Worm (Caenorhabditis elegans): ENCODE results near the gene sru-13.

The sru-13 gene

ce11 chrIV:12537694-12538093 lies 15.3 kb upstream of the sru-13 start:
- TF ChIP-seq F49E8.2 (tag; optimal IDR thresholded peaks at IDR 0.05; ENCODE audit: borderline replicate concordance) (no peak), dmd-9 (GFP tag; IDR thresholded peaks at IDR 0.05) (no peak), aha-1 (tag) (peak; percentile 67), unc-62 (GFP tag; optimal IDR thresholded peaks at IDR 0.05 in 1 of 2) (peak in 1 of 2 experiments; percentile 57), unc-62 (tag; optimal IDR thresholded peaks at IDR 0.05) (no peak)

ce11 chrIV:12536358-12536757 lies 13.9 kb upstream of the sru-13 start:
- TF ChIP-seq snpc-4 (tag; optimal IDR thresholded peaks at IDR 0.05) (no peak), F10B5.3 (tag; optimal IDR thresholded peaks at IDR 0.05) (no peak), lir-3 (tag; optimal IDR thresholded peaks at IDR 0.05) (no peak), zip-11 (GFP tag; IDR thresholded peaks at IDR 0.05) (no peak), vab-7 (GFP tag; IDR thresholded peaks at IDR 0.05) (no peak), R02D3.7 (tag; optimal IDR thresholded peaks at IDR 0.05) (no peak), ceh-32 (tag; optimal IDR thresholded peaks at IDR 0.05; ENCODE audit: poor library complexity) (no peak), spr-1 (tag; optimal IDR thresholded peaks at IDR 0.05) (no peak), nhr-41 (GFP tag; IDR thresholded peaks at IDR 0.05) (no peak), ceh-28 (tag; optimal IDR thresholded peaks at IDR 0.05) (no peak), dve-1 (tag; optimal IDR thresholded peaks at IDR 0.05; ENCODE audit: insufficient read depth) (no peak), ceh-62 (tag; optimal IDR thresholded peaks at IDR 0.05) (no peak), nhr-11 (tag; optimal IDR thresholded peaks at IDR 0.05) (no peak), unc-39 (tag; optimal IDR thresholded peaks at IDR 0.05) (no peak), gei-8 (GFP tag; optimal IDR thresholded peaks at IDR 0.05) (no peak), dpl-1 (GFP tag; optimal IDR thresholded peaks at IDR 0.05) (no peak), spr-3 (GFP tag; optimal IDR thresholded peaks at IDR 0.05) (no peak), tag-97 (GFP tag; IDR thresholded peaks at IDR 0.05) (no peak), mes-2 (tag; optimal IDR thresholded peaks at IDR 0.05; ENCODE audit: poor library complexity, severe bottlenecking) (no peak), D1046.2 (GFP tag; IDR thresholded peaks at IDR 0.05) (no peak)

- TF ChIP-seq aha-1 (tag) = peak; percentile 21
- no peak for TF ChIP-seq F49E8.2 (tag; optimal IDR thresholded peaks at IDR 0.05; ENCODE audit: borderline replicate concordance)
- no peak for TF ChIP-seq cey-2 (tag; optimal IDR thresholded peaks at IDR 0.05; ENCODE audit: borderline replicate concordance, insufficient read depth)
- no peak for TF ChIP-seq ZK337.2 (GFP tag; IDR thresholded peaks at IDR 0.05)
- no peak for TF ChIP-seq lin-38 (GFP tag; IDR thresholded peaks at IDR 0.05)
Measured at ce11 chrIV:12531464-12531863, 9.0 kb upstream of the sru-13 start.

ce11 chrIV:12531047-12531446 lies 8.6 kb upstream of the sru-13 start, which contains the start of gene F53B2.5:
TSS of gene F53B2.5 (minus strand) at chrIV:12531147.
- TF ChIP-seq ceh-28 (tag; optimal IDR thresholded peaks at IDR 0.05) (no peak), mdt-29 (GFP tag; IDR thresholded peaks at IDR 0.05) (no peak), dve-1 (tag; optimal IDR thresholded peaks at IDR 0.05; ENCODE audit: insufficient read depth) (no peak), unc-62 (GFP tag; optimal IDR thresholded peaks at IDR 0.05 in 1 of 2) (no peak), unc-62 (tag; optimal IDR thresholded peaks at IDR 0.05) (no peak), F49E8.2 (tag; optimal IDR thresholded peaks at IDR 0.05; ENCODE audit: borderline replicate concordance) (no peak), mes-2 (tag; optimal IDR thresholded peaks at IDR 0.05; ENCODE audit: poor library complexity, severe bottlenecking) (no peak), T26A8.4 (GFP tag; IDR thresholded peaks at IDR 0.05) (no peak), zip-11 (GFP tag; IDR thresholded peaks at IDR 0.05) (no peak), nhr-48 (tag; optimal IDR thresholded peaks at IDR 0.05) (no peak), nhr-76 (tag; optimal IDR thresholded peaks at IDR 0.05) (no peak), duxl-1 (tag; optimal IDR thresholded peaks at IDR 0.05; ENCODE audit: poor library complexity) (no peak), daf-8 (GFP tag; IDR thresholded peaks at IDR 0.05) (no peak), nhr-11 (tag; optimal IDR thresholded peaks at IDR 0.05) (no peak), hlh-30 (tag; optimal IDR thresholded peaks at IDR 0.05; ENCODE audit: insufficient read depth) (no peak), egl-43 (GFP tag; IDR thresholded peaks at IDR 0.05) (no peak), dmd-9 (GFP tag; IDR thresholded peaks at IDR 0.05) (no peak), zfp-3 (GFP tag; conservative IDR thresholded peaks at IDR 0.05) (no peak), snpc-1.2 (GFP tag; IDR thresholded peaks at IDR 0.05) (no peak)
